Fruit fly (Drosophila melanogaster): ENCODE data around the gene ppk10.

ppk10 gene

DNA sequence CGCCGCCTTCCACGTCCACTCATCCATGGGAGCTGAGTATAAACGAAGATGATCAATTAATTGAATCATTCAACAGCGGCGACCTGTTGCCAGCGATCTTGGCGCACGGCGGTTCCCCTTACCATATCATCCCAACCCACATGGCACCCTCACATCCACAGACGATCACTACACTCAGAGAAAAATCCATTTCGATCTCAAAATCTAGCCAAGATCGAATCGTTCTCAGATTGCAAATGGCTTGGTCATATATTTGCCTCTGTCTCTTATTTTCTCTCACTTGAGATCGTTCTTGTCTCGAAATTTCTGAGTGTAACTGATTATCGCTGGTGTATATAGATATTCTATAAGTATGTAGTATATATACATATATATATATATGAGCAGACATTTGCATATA is 16.2 kb upstream of the ppk10 start (continued):
- no peak for TF ChIP-seq Elba2 (GFP tag; optimal IDR thresholded peaks at IDR 0.05)
- no peak for TF ChIP-seq CG10431 (GFP tag; optimal IDR thresholded peaks at IDR 0.05)
- TF ChIP-seq oc (tag; optimal IDR thresholded peaks at IDR 0.05), result peak; percentile 50

DNA sequence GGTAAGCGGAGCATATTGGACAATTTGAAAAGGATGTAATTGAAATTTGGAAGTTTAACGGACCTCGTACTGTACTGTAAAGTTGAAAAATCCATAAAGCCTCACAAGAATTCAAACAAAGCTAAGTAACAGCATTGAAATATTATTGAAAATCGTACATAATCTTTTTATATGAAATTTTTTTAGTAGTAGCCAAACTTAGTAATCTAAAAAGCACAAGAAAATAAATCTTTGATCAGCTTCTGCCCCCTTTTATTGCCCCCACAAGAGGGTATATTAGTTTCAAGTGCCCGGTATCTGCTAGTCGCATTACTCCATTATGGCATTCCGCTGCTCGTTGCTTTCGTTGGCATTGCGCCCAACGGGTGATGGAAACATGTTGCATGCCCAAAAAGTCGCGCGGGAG is 14.7 kb upstream of the ppk10 start:
- peak; percentile 40 for TF ChIP-seq CG3281 (GFP tag; optimal IDR thresholded peaks at IDR 0.05)
- peak; percentile 16 for TF ChIP-seq kah (GFP tag; optimal IDR thresholded peaks at IDR 0.05)
- TF ChIP-seq CG30020 (tag; optimal IDR thresholded peaks at IDR 0.05), result no peak
- no peak for TF ChIP-seq CG15269 (tag; optimal IDR thresholded peaks at IDR 0.05)
- TF ChIP-seq Elba2 (GFP tag; optimal IDR thresholded peaks at IDR 0.05), result no peak
- peak; percentile 19 for TF ChIP-seq CG15696 (tag; optimal IDR thresholded peaks at IDR 0.05)
- no peak for TF ChIP-seq CG11247 (GFP tag; IDR thresholded peaks at IDR 0.05)
- no peak for TF ChIP-seq CG10543 (GFP tag; optimal IDR thresholded peaks at IDR 0.05)
- TF ChIP-seq Trl (optimal IDR thresholded peaks at IDR 0.05), result no peak
- peak; percentile 55 for TF ChIP-seq Trl (GFP tag; optimal IDR thresholded peaks at IDR 0.05)
- no peak for TF ChIP-seq ac (GFP tag; optimal IDR thresholded peaks at IDR 0.05)
- TF ChIP-seq CG16813 (GFP tag; IDR thresholded peaks at IDR 0.05; ENCODE audit: partially characterized antibody), result no peak
- peak; percentile 46 for TF ChIP-seq Antp (GFP tag; optimal IDR thresholded peaks at IDR 0.05)
- TF ChIP-seq tap (tag; optimal IDR thresholded peaks at IDR 0.05), result peak; percentile 46
- peak; percentile 89 for TF ChIP-seq nmo (GFP tag; optimal IDR thresholded peaks at IDR 0.05)
- peak; percentile 51 for TF ChIP-seq CG8944 (GFP tag; optimal IDR thresholded peaks at IDR 0.05)
- TF ChIP-seq H15 (GFP tag; IDR thresholded peaks at IDR 0.05), result peak; percentile 56; the same call in 2 of the 3 replicates
- TF ChIP-seq CG7987 (GFP tag; optimal IDR thresholded peaks at IDR 0.05), result no peak
- no peak; the same call in 1 of the 2 replicates for TF ChIP-seq CG32772 (GFP tag; IDR thresholded peaks at IDR 0.05)
- TF ChIP-seq schlank (tag; optimal IDR thresholded peaks at IDR 0.05), result no peak
- peak; percentile 27 for TF ChIP-seq CG8359 (GFP tag; optimal IDR thresholded peaks at IDR 0.05; ENCODE audit: borderline replicate concordance)
- TF ChIP-seq CG8478 (optimal IDR thresholded peaks at IDR 0.05), result no peak
- TF ChIP-seq seq (GFP tag; IDR thresholded peaks at IDR 0.05), result no peak
- TF ChIP-seq pum (GFP tag; optimal IDR thresholded peaks at IDR 0.05), result peak; percentile 53
- TF ChIP-seq lbe (GFP tag; optimal IDR thresholded peaks at IDR 0.05), result no peak
- peak; percentile 12 for TF ChIP-seq NK7.1 (GFP tag; optimal IDR thresholded peaks at IDR 0.05)
- 0 out of 3 replicates have a peak, but pooled peaks have one; percentile 46 for TF ChIP-seq Mrtf (GFP tag; IDR thresholded peaks at IDR 0.05)
- TF ChIP-seq CG2129 (GFP tag; IDR thresholded peaks at IDR 0.05; ENCODE audit: partially characterized antibody), result no peak
- peak; percentile 50 for TF ChIP-seq NC2α (GFP tag; optimal IDR thresholded peaks at IDR 0.05)
- TF ChIP-seq CG33557 (GFP tag; optimal IDR thresholded peaks at IDR 0.05), result peak; percentile 12
- TF ChIP-seq Asciz (GFP tag; optimal IDR thresholded peaks at IDR 0.05), result peak; percentile 63
- no peak for TF ChIP-seq gcm (GFP tag; optimal IDR thresholded peaks at IDR 0.05)
- TF ChIP-seq grn (GFP tag; optimal IDR thresholded peaks at IDR 0.05), result no peak
- TF ChIP-seq CG14014 (GFP tag; IDR thresholded peaks at IDR 0.05), result no peak
- TF ChIP-seq CG9797 (GFP tag; optimal IDR thresholded peaks at IDR 0.05), result no peak
- peak; percentile 16 for TF ChIP-seq zen (tag; optimal IDR thresholded peaks at IDR 0.05)
- TF ChIP-seq ssp (GFP tag; IDR thresholded peaks at IDR 0.05), result peak; percentile 64; the same call in 1 of the 2 replicates
- no peak for TF ChIP-seq peb (GFP tag; IDR thresholded peaks at IDR 0.05)
- peak; percentile 42 for TF ChIP-seq Dad (GFP tag; optimal IDR thresholded peaks at IDR 0.05)
- TF ChIP-seq CG13775 (GFP tag; optimal IDR thresholded peaks at IDR 0.05), result peak; percentile 62
- no peak for TF ChIP-seq Fer1 (GFP tag; optimal IDR thresholded peaks at IDR 0.05)
- no peak for TF ChIP-seq CkIIα-i1 (GFP tag; IDR thresholded peaks at IDR 0.05)
- no peak for TF ChIP-seq CG7372 (GFP tag; IDR thresholded peaks at IDR 0.05)
- peak; percentile 26; the same call in 1 of the 2 replicates for TF ChIP-seq Rx (GFP tag; IDR thresholded peaks at IDR 0.05)
- TF ChIP-seq gsb (GFP tag; IDR thresholded peaks at IDR 0.05), result no peak
- TF ChIP-seq cad (GFP tag; optimal IDR thresholded peaks at IDR 0.05), result no peak
- peak; percentile 93 for TF ChIP-seq sens (GFP tag)
- peak; percentile 57 for TF ChIP-seq Hsf (GFP tag; optimal IDR thresholded peaks at IDR 0.05)

Data from whole organism, embryonic.